Fruit fly (Drosophila melanogaster) whole organism, embryonic: Measurements from ENCODE around the gene CG13364.

Experiments used
- BtbVII ChIP-seq: fragments of 200-800 bp; sonication (Bioruptor generic); optimal IDR thresholded peaks from 3 replicates; lab custom pipeline; 2017; ENCODE audit warnings: missing biosample characterization, mild to moderate bottlenecking, missing genetic modification characterization
- CG11247 ChIP-seq: fragments of 200-800 bp; sonication (Bioruptor generic); IDR thresholded peaks from 2 replicates; pipeline ENCODE4 v1.3.6; 2022; ENCODE audit warnings: missing biosample characterization, missing genetic modification characterization
- CG11696 ChIP-seq: fragments of 200-800 bp; sonication (Bioruptor generic); IDR thresholded peaks from 2 replicates; pipeline ENCODE4 v1.3.6; 2022; ENCODE audit warnings: missing biosample characterization, missing genetic modification characterization
- CG12104 ChIP-seq: fragments of 200-800 bp; sonication (Bioruptor generic); optimal IDR thresholded peaks from 3 replicates; lab custom pipeline; 2016; ENCODE audit warnings: missing biosample characterization, missing genetic modification characterization
- CG12659 ChIP-seq: fragments of 200-800 bp; sonication (Bioruptor generic); optimal IDR thresholded peaks from 3 replicates; lab custom pipeline; 2017; ENCODE audit warnings: mild to moderate bottlenecking, missing biosample characterization, missing genetic modification reagents, missing genetic modification characterization
- CG13775 ChIP-seq: fragments of 200-800 bp; sonication (Bioruptor generic); optimal IDR thresholded peaks from 3 replicates; lab custom pipeline; 2017; ENCODE audit warnings: missing biosample characterization, mild to moderate bottlenecking, missing genetic modification characterization
- CG14014 ChIP-seq: fragments of 200-800 bp; sonication (Bioruptor generic); IDR thresholded peaks from 2 replicates; pipeline ENCODE4 v1.3.6; 2022; ENCODE audit warnings: missing biosample characterization, missing genetic modification characterization
- CG14965 ChIP-seq: fragments of 200-800 bp; sonication (Bioruptor generic); optimal IDR thresholded peaks from 2 replicates; lab custom pipeline; 2016; ENCODE audit warnings: missing biosample characterization, missing genetic modification characterization, borderline replicate concordance
- CG15269 ChIP-seq: fragments of 200-800 bp; sonication (Bioruptor generic); optimal IDR thresholded peaks from 2 replicates; lab custom pipeline; 2018; ENCODE audit warnings: missing biosample characterization, mild to moderate bottlenecking, missing genetic modification characterization, moderate library complexity
- CG17829 ChIP-seq: fragments of 200-800 bp; optimal IDR thresholded peaks from 2 replicates; lab custom pipeline; 2019; ENCODE audit warnings: missing biosample characterization, mild to moderate bottlenecking, missing genetic modification characterization, moderate library complexity
- CG1792 ChIP-seq: fragments of 200-800 bp; sonication (Bioruptor generic); optimal IDR thresholded peaks from 2 replicates; lab custom pipeline; 2016; ENCODE audit warnings: missing biosample characterization, missing genetic modification characterization
- CG2116 ChIP-seq: fragments of 200-800 bp; sonication (Bioruptor generic); optimal IDR thresholded peaks from 3 replicates; lab custom pipeline; 2018; ENCODE audit warnings: missing biosample characterization, mild to moderate bottlenecking, missing genetic modification characterization
- CG2129 ChIP-seq: fragments of 200-800 bp; sonication (Bioruptor generic); IDR thresholded peaks from 2 replicates; pipeline ENCODE4 v1.3.6; 2022; ENCODE audit warnings: missing biosample characterization, missing genetic modification characterization; ENCODE audit not compliant: partially characterized antibody
- CG4282 ChIP-seq: fragments of 200-800 bp; sonication (Bioruptor generic); optimal IDR thresholded peaks from 2 replicates; lab custom pipeline; 2016; ENCODE audit warnings: missing biosample characterization, missing genetic modification characterization
- CG4360 ChIP-seq: fragments of 200-800 bp; sonication (Bioruptor generic); IDR thresholded peaks from 2 replicates; pipeline ENCODE4 v1.3.6; 2022; ENCODE audit warnings: missing biosample characterization, missing genetic modification characterization
- CG4617 ChIP-seq: fragments of 200-800 bp; sonication (Bioruptor generic); optimal IDR thresholded peaks from 3 replicates; lab custom pipeline; 2016; ENCODE audit warnings: missing biosample characterization, missing genetic modification characterization, borderline replicate concordance
- CG8089 ChIP-seq: fragments of 200-800 bp; sonication (Bioruptor generic); optimal IDR thresholded peaks from 3 replicates; lab custom pipeline; 2016; ENCODE audit warnings: missing biosample characterization, missing genetic modification characterization
- Camta ChIP-seq: fragments of 200-800 bp; sonication (Bioruptor generic); optimal IDR thresholded peaks from 2 replicates; lab custom pipeline; 2016; ENCODE audit warnings: missing biosample characterization, missing genetic modification characterization
- Dll ChIP-seq: fragments of 200-800 bp; sonication (Bioruptor generic); IDR thresholded peaks from 4 replicates; pipeline ENCODE4 v1.3.6; 2022; ENCODE audit warnings: missing biosample characterization, missing genetic modification characterization; ENCODE audit not compliant: partially characterized antibody
- Drgx ChIP-seq: fragments of 200-800 bp; sonication (Bioruptor generic); IDR thresholded peaks from 2 replicates; pipeline ENCODE4 v1.3.6; 2022; ENCODE audit warnings: missing biosample characterization, missing genetic modification characterization
- E2f2 ChIP-seq: fragments of 200-800 bp; sonication (Bioruptor generic); IDR thresholded peaks from 2 replicates; pipeline ENCODE4 v1.3.6; 2022; ENCODE audit warnings: missing biosample characterization, missing genetic modification characterization
- Eip74EF ChIP-seq, 2 experiments: fragments of 200-800 bp in 1 of 2; fragments of >200 bp in 1 of 2; sonication (Bioruptor generic) in 1 of 2; optimal IDR thresholded peaks; 2 replicates each; lab custom pipeline; 2017 to 2019; ENCODE audit warnings: missing biosample characterization in 2 of 2, missing genetic modification characterization in 2 of 2, mild to moderate bottlenecking in 1 of 2, moderate library complexity in 1 of 2
- H15 ChIP-seq: fragments of 200-800 bp; sonication (Bioruptor generic); IDR thresholded peaks from 3 replicates; pipeline ENCODE4 v1.3.6; 2022; ENCODE audit warnings: missing biosample characterization, missing genetic modification characterization
- Hey ChIP-seq: fragments of 200-800 bp; sonication (Bioruptor generic); optimal IDR thresholded peaks from 3 replicates; lab custom pipeline; 2018; ENCODE audit warnings: missing biosample characterization, mild to moderate bottlenecking, missing genetic modification characterization
- Hmr ChIP-seq: fragments of 200-800 bp; sonication (Bioruptor generic); optimal IDR thresholded peaks from 3 replicates; lab custom pipeline; 2017; ENCODE audit warnings: mild to moderate bottlenecking, missing biosample characterization, missing genetic modification reagents, missing genetic modification characterization
- Hsf ChIP-seq: fragments of 200-800 bp; sonication (Bioruptor generic); optimal IDR thresholded peaks from 3 replicates; lab custom pipeline; 2016; ENCODE audit warnings: missing biosample characterization, missing genetic modification characterization
- Meics ChIP-seq: fragments of 200-800 bp; sonication (Bioruptor generic); optimal IDR thresholded peaks from 2 replicates; lab custom pipeline; 2017; ENCODE audit warnings: missing biosample characterization, mild to moderate bottlenecking, missing genetic modification characterization
- Myb ChIP-seq: fragments of 200-800 bp; sonication (Bioruptor generic); optimal IDR thresholded peaks from 2 replicates; lab custom pipeline; 2016; ENCODE audit warnings: missing biosample characterization, missing genetic modification characterization
- NK7.1 ChIP-seq: fragments of 200-800 bp; sonication (Bioruptor generic); optimal IDR thresholded peaks from 3 replicates; lab custom pipeline; 2016; ENCODE audit warnings: missing biosample characterization, missing genetic modification characterization
- Neu2 ChIP-seq: fragments of 200-800 bp; sonication (Bioruptor generic); optimal IDR thresholded peaks from 3 replicates; lab custom pipeline; 2016; ENCODE audit warnings: missing biosample characterization, missing genetic modification characterization, borderline replicate concordance
- Ptx1 ChIP-seq: fragments of 200-800 bp; sonication (Bioruptor generic); IDR thresholded peaks from 2 replicates; pipeline ENCODE4 v1.3.6; 2022; ENCODE audit warnings: missing biosample characterization, missing genetic modification characterization
- Scr ChIP-seq: fragments of 200-800 bp; sonication (Bioruptor generic); IDR thresholded peaks from 2 replicates; pipeline ENCODE4 v1.3.6; 2022; ENCODE audit warnings: missing biosample characterization, missing genetic modification characterization; ENCODE audit not compliant: partially characterized antibody
- al ChIP-seq: fragments of 200-800 bp; sonication (Bioruptor generic); IDR thresholded peaks from 2 replicates; pipeline ENCODE4 v1.3.6; 2022; ENCODE audit warnings: missing biosample characterization, missing genetic modification characterization
- amos ChIP-seq: fragments of 200-800 bp; sonication (Bioruptor generic); IDR thresholded peaks from 2 replicates; pipeline ENCODE4 v1.3.6; 2022; ENCODE audit warnings: missing biosample characterization, missing genetic modification characterization; ENCODE audit not compliant: partially characterized antibody
- ato ChIP-seq: fragments of 200-800 bp; sonication (Bioruptor generic); IDR thresholded peaks from 2 replicates; pipeline ENCODE4 v1.3.6; 2022; ENCODE audit warnings: missing biosample characterization, missing genetic modification characterization; ENCODE audit not compliant: partially characterized antibody
- bigmax ChIP-seq: fragments of 200-800 bp; sonication (Bioruptor generic); optimal IDR thresholded peaks from 2 replicates; lab custom pipeline; 2018; ENCODE audit warnings: missing biosample characterization, mild to moderate bottlenecking, missing genetic modification characterization
- crol ChIP-seq: fragments of 200-800 bp; sonication (Bioruptor generic); IDR thresholded peaks from 2 replicates; pipeline ENCODE4 v1.3.6; 2022; ENCODE audit warnings: missing biosample characterization, missing genetic modification characterization
- dpn ChIP-seq, 2 experiments: fragments of 200-800 bp; sonication (Bioruptor generic); optimal IDR thresholded peaks; 3 replicates each; lab custom pipeline; 2016; ENCODE audit warnings: missing biosample characterization in 2 of 2, missing genetic modification characterization in 2 of 2
- gcm ChIP-seq: fragments of 200-800 bp; sonication (Bioruptor generic); optimal IDR thresholded peaks from 2 replicates; lab custom pipeline; 2019; ENCODE audit warnings: missing biosample characterization, mild to moderate bottlenecking, missing genetic modification characterization, moderate library complexity
- grn ChIP-seq: fragments of 200-800 bp; sonication (Bioruptor generic); optimal IDR thresholded peaks from 3 replicates; lab custom pipeline; 2017; ENCODE audit warnings: missing biosample characterization, missing genetic modification characterization
- gro ChIP-seq: fragments of 200-800 bp; sonication (Bioruptor generic); optimal IDR thresholded peaks from 2 replicates; lab custom pipeline; 2016; ENCODE audit warnings: missing biosample characterization, missing genetic modification characterization
- gsb ChIP-seq: fragments of 200-800 bp; sonication (Bioruptor generic); IDR thresholded peaks from 2 replicates; pipeline ENCODE4 v1.3.6; 2022; ENCODE audit warnings: missing biosample characterization, missing genetic modification characterization
- hb ChIP-seq: fragments of 200-800 bp; sonication (Bioruptor generic); IDR thresholded peaks from 3 replicates; pipeline ENCODE4 v1.3.6; 2022; ENCODE audit warnings: missing biosample characterization, missing genetic modification characterization; ENCODE audit not compliant: partially characterized antibody
- hbn ChIP-seq: fragments of 200-800 bp; sonication (Bioruptor generic); IDR thresholded peaks from 2 replicates; pipeline ENCODE4 v1.3.6; 2022; ENCODE audit warnings: missing biosample characterization, missing genetic modification characterization; ENCODE audit not compliant: partially characterized antibody
- her ChIP-seq: fragments of 200-800 bp; sonication (Bioruptor generic); optimal IDR thresholded peaks from 2 replicates; lab custom pipeline; 2016; ENCODE audit warnings: missing biosample characterization, missing genetic modification characterization
- kay ChIP-seq: fragments of 200-800 bp; sonication (Bioruptor generic); optimal IDR thresholded peaks from 2 replicates; lab custom pipeline; 2016; ENCODE audit warnings: missing biosample characterization, missing genetic modification characterization
- lbe ChIP-seq: fragments of 200-800 bp; sonication (Bioruptor generic); optimal IDR thresholded peaks from 2 replicates; lab custom pipeline; 2016; ENCODE audit warnings: missing biosample characterization, mild to moderate bottlenecking, missing genetic modification characterization
- pita ChIP-seq: fragments of 200-800 bp; sonication (Bioruptor generic); optimal IDR thresholded peaks from 2 replicates; lab custom pipeline; 2017; ENCODE audit warnings: missing biosample characterization, mild to moderate bottlenecking, missing genetic modification characterization
- tap ChIP-seq: fragments of 200-800 bp; optimal IDR thresholded peaks from 3 replicates; lab custom pipeline; 2019; ENCODE audit warnings: missing biosample characterization, mild to moderate bottlenecking, missing genetic modification characterization, moderate library complexity
- yki ChIP-seq: fragments of >200 bp; optimal IDR thresholded peaks from 3 replicates; lab custom pipeline; 2018
- z ChIP-seq: fragments of 200-800 bp; sonication (Bioruptor generic); IDR thresholded peaks from 3 replicates; pipeline ENCODE4 v1.3.6; 2022; ENCODE audit warnings: missing biosample characterization, missing genetic modification characterization
- zen ChIP-seq: fragments of 200-800 bp; sonication (Bioruptor generic); optimal IDR thresholded peaks from 3 replicates; lab custom pipeline; 2018; ENCODE audit warnings: missing biosample characterization, mild to moderate bottlenecking, missing genetic modification characterization, moderate library complexity

Gene CG13364

DNA sequence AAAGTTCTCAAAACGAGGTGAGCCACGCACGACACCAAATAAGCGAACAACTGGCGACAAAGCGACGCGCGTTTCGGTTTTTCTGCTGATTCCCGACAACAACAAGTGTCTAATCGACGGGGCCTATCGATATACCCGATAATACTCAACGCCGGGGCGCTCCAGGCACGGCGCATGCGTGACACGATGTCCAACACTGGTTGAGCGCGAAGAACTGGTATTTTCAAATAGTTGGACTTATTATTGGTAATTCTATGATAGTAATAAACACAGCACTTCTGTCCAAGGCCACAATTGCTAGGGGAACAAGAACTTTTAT, 7.6 kb downstream of the CG13364 start (continued):
- TF ChIP-seq zen (tag; lab: Kevin White, UChicago) (no peak), Eip74EF (GFP tag; optimal IDR thresholded peaks at IDR 0.05; lab: Kevin White, UChicago) (no peak), CG14965 (GFP tag; lab: Kevin White, UChicago) (no peak), z (no peak), Hey (tag; lab: Kevin White, UChicago) (no peak), CG4360 (GFP tag; lab: Robert Waterston, UW) (peak; percentile 91), Myb (GFP tag; lab: Kevin White, UChicago) (peak; percentile 44), hb (GFP tag; lab: Robert Waterston, UW) (0 out of 3 replicates have a peak, but pooled peaks have one; percentile 59), E2f2 (GFP tag; lab: Robert Waterston, UW) (peak; percentile 90), H15 (no peak), CG4617 (GFP tag; lab: Kevin White, UChicago) (peak; percentile 22), Hmr (GFP tag; lab: Kevin White, UChicago) (peak; percentile 36), CG15269 (tag; lab: Kevin White, UChicago) (no peak), CG12659 (GFP tag; lab: Kevin White, UChicago) (peak; percentile 16), CG8089 (GFP tag; lab: Kevin White, UChicago) (no peak), her (GFP tag; lab: Kevin White, UChicago) (peak; percentile 23), CG2129 (peak; percentile 33; the same call in 1 of the 2 replicates), Scr (GFP tag; lab: Robert Waterston, UW) (peak; percentile 75), gsb (no peak), crol (GFP tag; lab: Robert Waterston, UW) (no peak), grn (GFP tag; lab: Kevin White, UChicago) (no peak), CG12104 (GFP tag; lab: Kevin White, UChicago) (no peak), Meics (no peak), Camta (GFP tag; lab: Kevin White, UChicago) (no peak), CG13775 (GFP tag; lab: Kevin White, UChicago) (no peak), CG1792 (GFP tag; lab: Kevin White, UChicago) (no peak), Dll (peak; percentile 76), CG4282 (GFP tag; lab: Kevin White, UChicago) (no peak), bigmax (no peak), gcm (GFP tag; lab: Kevin White, UChicago) (no peak), gro (GFP tag; lab: Kevin White, UChicago) (peak; percentile 35), tap (no peak), CG11247 (GFP tag; lab: Robert Waterston, UW) (no peak), CG14014 (GFP tag; lab: Robert Waterston, UW) (no peak), CG17829 (tag; lab: Kevin White, UChicago) (peak; percentile 16), Drgx (GFP tag; lab: Robert Waterston, UW) (no peak), BtbVII (GFP tag; lab: Kevin White, UChicago) (no peak), yki (lab: Kevin White, UChicago) (no peak), lbe (GFP tag; lab: Kevin White, UChicago) (peak; percentile 27), al (no peak), hbn (GFP tag; lab: Robert Waterston, UW) (peak; percentile 76), CG2116 (GFP tag; lab: Kevin White, UChicago) (peak; percentile 78), kay (no peak), Hsf (peak; percentile 13), NK7.1 (GFP tag; lab: Kevin White, UChicago) (no peak), Ptx1 (GFP tag; lab: Robert Waterston, UW) (no peak), pita (no peak), dpn (GFP tag; optimal IDR thresholded peaks at IDR 0.05; lab: Kevin White, UChicago) (peak in 1 of 2 experiments; percentile 3), CG11696 (no peak), Neu2 (GFP tag; lab: Kevin White, UChicago) (no peak), ato (GFP tag; lab: Robert Waterston, UW) (peak; percentile 74), amos (peak; percentile 87)
